Fruit fly (Drosophila melanogaster): ENCODE results near the gene CG14312.

Gene CG14312

DNA sequence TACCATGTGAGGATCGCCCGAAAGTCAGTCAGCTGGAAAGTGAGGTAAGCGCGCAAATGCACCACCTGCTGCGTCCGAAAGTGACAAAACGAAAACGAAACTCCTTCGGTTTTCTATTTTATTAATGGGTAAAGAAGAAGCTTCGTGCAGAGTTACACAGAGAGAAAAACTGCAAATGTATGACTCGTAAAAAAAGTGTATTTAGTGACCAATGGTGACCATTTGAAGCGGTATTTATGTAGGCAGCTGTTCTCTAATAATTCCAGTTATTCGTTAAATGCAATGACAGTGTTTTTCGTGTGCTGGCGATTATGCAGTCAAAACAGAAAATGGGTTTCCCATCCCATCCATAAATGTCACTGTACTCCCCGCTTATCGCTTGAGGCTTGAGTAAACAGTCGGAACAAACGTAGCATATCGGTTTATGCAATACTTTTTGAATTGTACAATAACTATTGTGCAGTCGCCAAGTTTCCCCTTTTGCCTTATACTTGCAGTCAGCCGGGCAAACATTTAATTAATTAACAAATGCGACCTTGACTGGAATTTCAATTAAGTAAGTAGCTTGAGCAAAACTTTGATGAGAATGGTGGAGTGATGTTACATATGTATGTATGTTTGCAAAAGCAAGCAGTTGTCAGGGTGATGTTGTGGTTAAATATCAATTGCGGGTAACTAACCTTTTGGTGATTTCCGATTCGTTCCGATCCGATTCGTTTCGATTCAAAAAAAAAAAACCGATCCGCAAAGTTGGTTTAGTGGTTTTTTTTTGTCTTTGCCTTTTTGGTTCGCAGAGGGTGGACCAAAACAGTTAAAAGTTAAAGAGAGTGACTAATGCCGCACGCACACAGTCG, 14.3 kb upstream of the CG14312 start (continued):
- TF ChIP-seq Opbp (GFP tag; IDR thresholded peaks at IDR 0.05; ENCODE audit: partially characterized antibody) (no peak), knrl (GFP tag; IDR thresholded peaks at IDR 0.05; ENCODE audit: partially characterized antibody) (no peak), MBD-R2 (GFP tag; IDR thresholded peaks at IDR 0.05) (no peak), PHDP (tag; optimal IDR thresholded peaks at IDR 0.05) (no peak), CG17328 (GFP tag; IDR thresholded peaks at IDR 0.05) (0 out of 2 replicates have a peak, but pooled peaks have one; percentile 27), eve (GFP tag; optimal IDR thresholded peaks at IDR 0.05) (peak in 1 of 2 experiments; percentile 23), Ets97D (GFP tag; optimal IDR thresholded peaks at IDR 0.05) (no peak), Atf6 (GFP tag; IDR thresholded peaks at IDR 0.05) (no peak), CG7963 (GFP tag; IDR thresholded peaks at IDR 0.05; ENCODE audit: partially characterized antibody) (no peak), CG18262 (tag; optimal IDR thresholded peaks at IDR 0.05) (peak; percentile 22), Trl (optimal IDR thresholded peaks at IDR 0.05) (no peak), Trl (GFP tag; optimal IDR thresholded peaks at IDR 0.05) (no peak), pzg (GFP tag; optimal IDR thresholded peaks at IDR 0.05) (no peak), her (GFP tag; optimal IDR thresholded peaks at IDR 0.05) (no peak), CG2712 (tag; optimal IDR thresholded peaks at IDR 0.05) (peak; percentile 29), chinmo (GFP tag; IDR thresholded peaks at IDR 0.05; ENCODE audit: partially characterized antibody) (0 out of 4 replicates have a peak, but pooled peaks have one; percentile 5), bsh (GFP tag; optimal IDR thresholded peaks at IDR 0.05) (peak in 1 of 2 experiments; percentile 51), zen (tag; optimal IDR thresholded peaks at IDR 0.05) (no peak), nmo (GFP tag; optimal IDR thresholded peaks at IDR 0.05) (peak; percentile 21), prd (optimal IDR thresholded peaks at IDR 0.05) (no peak), prd (GFP tag; IDR thresholded peaks at IDR 0.05) (peak; percentile 40; the same call in 1 of the 3 replicates), CG3065 (GFP tag; optimal IDR thresholded peaks at IDR 0.05) (no peak), CG7839 (tag; optimal IDR thresholded peaks at IDR 0.05) (no peak), Atf3 (GFP tag; optimal IDR thresholded peaks at IDR 0.05) (no peak), Xrp1 (GFP tag; IDR thresholded peaks at IDR 0.05) (peak; percentile 28; the same call in 1 of the 2 replicates), CG9609 (GFP tag; optimal IDR thresholded peaks at IDR 0.05) (no peak), Tbp (GFP tag; optimal IDR thresholded peaks at IDR 0.05) (no peak), H2.0 (GFP tag; IDR thresholded peaks at IDR 0.05) (no peak), CG7357 (GFP tag; IDR thresholded peaks at IDR 0.05) (no peak), Sox100B (GFP tag; optimal IDR thresholded peaks at IDR 0.05) (no peak), emc (GFP tag; optimal IDR thresholded peaks at IDR 0.05) (no peak), Ets65A (GFP tag) (peak; percentile 62), gsb (GFP tag; IDR thresholded peaks at IDR 0.05) (0 out of 2 replicates have a peak, but pooled peaks have one; percentile 11), CG2875 (GFP tag; optimal IDR thresholded peaks at IDR 0.05) (no peak), CG2129 (GFP tag; IDR thresholded peaks at IDR 0.05; ENCODE audit: partially characterized antibody) (no peak), CG13424 (tag; optimal IDR thresholded peaks at IDR 0.05) (no peak), lab (GFP tag; optimal IDR thresholded peaks at IDR 0.05) (peak; percentile 37), CG3281 (GFP tag; optimal IDR thresholded peaks at IDR 0.05) (no peak), CG15011 (GFP tag; optimal IDR thresholded peaks at IDR 0.05) (no peak), HHEX (GFP tag; optimal IDR thresholded peaks at IDR 0.05) (peak; percentile 23), salm (tag; optimal IDR thresholded peaks at IDR 0.05) (no peak), CG1647 (GFP tag; optimal IDR thresholded peaks at IDR 0.05) (no peak), eyg (GFP tag; optimal IDR thresholded peaks at IDR 0.05) (peak; percentile 2), CG5245 (GFP tag; optimal IDR thresholded peaks at IDR 0.05) (no peak), CG6272 (GFP tag; IDR thresholded peaks at IDR 0.05) (no peak), Dad (GFP tag; optimal IDR thresholded peaks at IDR 0.05) (no peak), run (tag; optimal IDR thresholded peaks at IDR 0.05) (no peak), aop (GFP tag; IDR thresholded peaks at IDR 0.05) (no peak), caup (GFP tag; optimal IDR thresholded peaks at IDR 0.05; ENCODE audit: severe bottlenecking) (no peak)
